Worm (Caenorhabditis elegans) whole organism, late embryonic: ENCODE measurements around the gene abf-5.

Experiments
- C38D4.7 ChIP-seq: fragments of 200-800 bp; sonication (Bioruptor generic); optimal IDR thresholded peaks from 2 replicates; lab custom pipeline; 2018; ENCODE audit warnings: mild to moderate bottlenecking, missing genetic modification characterization, moderate library complexity, missing compliant biosample characterization
- ama-1 ChIP-seq: fragments of 150-350 bp; optimal IDR thresholded peaks from 2 replicates; lab custom pipeline; 2014
- ceh-14 ChIP-seq: sonication (generic microtip); optimal IDR thresholded peaks from 2 replicates; lab custom pipeline; 2016; ENCODE audit warnings: missing genotype, missing genetic modification characterization, missing compliant biosample characterization
- ceh-18 ChIP-seq: sonication (generic microtip); optimal IDR thresholded peaks from 2 replicates; lab custom pipeline; 2016; ENCODE audit warnings: missing genetic modification characterization, missing compliant biosample characterization
- ceh-19 ChIP-seq: fragments of 200-800 bp; sonication (Bioruptor generic); optimal IDR thresholded peaks from 2 replicates; lab custom pipeline; 2018; ENCODE audit warnings: mild to moderate bottlenecking, missing genetic modification characterization, missing compliant biosample characterization
- ceh-24 ChIP-seq: sonication (generic microtip); optimal IDR thresholded peaks from 2 replicates; lab custom pipeline; 2016; ENCODE audit warnings: mild to moderate bottlenecking, missing genetic modification characterization, missing compliant biosample characterization
- ceh-31 ChIP-seq: sonication (generic microtip); optimal IDR thresholded peaks from 2 replicates; lab custom pipeline; 2016; ENCODE audit warnings: missing genetic modification characterization, missing compliant biosample characterization
- ceh-34 ChIP-seq: sonication (generic microtip); optimal IDR thresholded peaks from 2 replicates; lab custom pipeline; 2016; ENCODE audit warnings: mild to moderate bottlenecking, missing genetic modification characterization, missing compliant biosample characterization
- ceh-45 ChIP-seq: fragments of 200-800 bp; sonication (Bioruptor generic); IDR thresholded peaks from 2 replicates; pipeline ENCODE4 v1.3.6; 2022; ENCODE audit warnings: missing genetic modification reagents, missing genetic modification characterization, missing compliant biosample characterization
- ceh-48 ChIP-seq: sonication (generic microtip); optimal IDR thresholded peaks from 2 replicates; lab custom pipeline; 2016; ENCODE audit warnings: missing genetic modification characterization, inconsistent platforms, missing compliant biosample characterization
- ceh-6 ChIP-seq: fragments of 200-800 bp; sonication (Bioruptor generic); optimal IDR thresholded peaks from 2 replicates; lab custom pipeline; 2018; ENCODE audit warnings: mild to moderate bottlenecking, missing genetic modification characterization, missing compliant biosample characterization
- ceh-9 ChIP-seq: sonication (generic microtip); optimal IDR thresholded peaks from 2 replicates; lab custom pipeline; 2016; ENCODE audit warnings: mild to moderate bottlenecking, missing genetic modification characterization, inconsistent platforms, missing compliant biosample characterization
- che-1 ChIP-seq: sonication (generic microtip); optimal IDR thresholded peaks from 2 replicates; lab custom pipeline; 2016; ENCODE audit warnings: mild to moderate bottlenecking, missing genetic modification characterization, missing compliant biosample characterization
- dve-1 ChIP-seq: sonication (generic microtip); optimal IDR thresholded peaks from 2 replicates; lab custom pipeline; 2017; ENCODE audit warnings: antibody characterized with exemption, mild to moderate bottlenecking, missing genetic modification characterization, missing compliant biosample characterization
- elt-2 ChIP-seq: sonication (generic microtip); optimal IDR thresholded peaks from 2 replicates; lab custom pipeline; 2016; ENCODE audit warnings: missing genetic modification reagents, missing genetic modification characterization, missing compliant biosample characterization
- eyg-1 ChIP-seq: sonication (generic microtip); optimal IDR thresholded peaks from 2 replicates; lab custom pipeline; 2016; ENCODE audit warnings: missing genotype, missing genetic modification characterization, missing compliant biosample characterization
- fax-1 ChIP-seq: sonication (generic microtip); optimal IDR thresholded peaks from 2 replicates; lab custom pipeline; 2016; ENCODE audit warnings: missing genotype, missing genetic modification characterization, missing compliant biosample characterization
- fkh-10 ChIP-seq: fragments of 150-350 bp; optimal IDR thresholded peaks from 2 replicates; lab custom pipeline; 2014; ENCODE audit warnings: missing biosample characterization, missing genetic modification reagents, missing genetic modification characterization
- fkh-6 ChIP-seq: sonication (generic microtip); optimal IDR thresholded peaks from 2 replicates; lab custom pipeline; 2016; ENCODE audit warnings: missing genetic modification characterization, missing compliant biosample characterization
- gmeb-2 ChIP-seq: sonication (generic microtip); optimal IDR thresholded peaks from 2 replicates; lab custom pipeline; 2016; ENCODE audit warnings: missing genetic modification characterization, inconsistent platforms, missing compliant biosample characterization
- hlh-6 ChIP-seq: sonication (generic microtip); optimal IDR thresholded peaks from 2 replicates; lab custom pipeline; 2016; ENCODE audit warnings: missing genotype, missing genetic modification characterization, missing compliant biosample characterization
- lim-6 ChIP-seq: sonication (generic microtip); optimal IDR thresholded peaks from 2 replicates; lab custom pipeline; 2016; ENCODE audit warnings: missing genetic modification characterization, missing compliant biosample characterization
- lin-11 ChIP-seq: fragments of 200-800 bp; sonication (Bioruptor generic); optimal IDR thresholded peaks from 2 replicates; lab custom pipeline; 2018; ENCODE audit warnings: mild to moderate bottlenecking, missing genetic modification characterization, missing compliant biosample characterization
- mec-3 ChIP-seq: sonication (generic microtip); optimal IDR thresholded peaks from 2 replicates; lab custom pipeline; 2016; ENCODE audit warnings: borderline replicate concordance, missing genetic modification characterization, missing compliant biosample characterization
- npax-4 ChIP-seq: sonication (generic microtip); optimal IDR thresholded peaks from 2 replicates; lab custom pipeline; 2016; ENCODE audit warnings: missing genetic modification characterization, missing compliant biosample characterization
- pax-1 ChIP-seq: fragments of 150-350 bp; optimal IDR thresholded peaks from 2 replicates; lab custom pipeline; 2014; ENCODE audit warnings: missing biosample characterization, missing genetic modification characterization
- pha-4 ChIP-seq: fragments of 150-350 bp; optimal IDR thresholded peaks from 2 replicates; lab custom pipeline; 2018; ENCODE audit warnings: missing biosample characterization, missing genetic modification reagents, missing genetic modification characterization
- pqm-1 ChIP-seq: sonication (generic microtip); optimal IDR thresholded peaks from 2 replicates; lab custom pipeline; 2016; ENCODE audit warnings: missing genetic modification characterization, missing compliant biosample characterization
- rnt-1 ChIP-seq: sonication (generic microtip); optimal IDR thresholded peaks from 2 replicates; lab custom pipeline; 2016; ENCODE audit warnings: missing genetic modification characterization, missing compliant biosample characterization
- sdc-2 ChIP-seq: sonication (generic microtip); optimal IDR thresholded peaks from 2 replicates; lab custom pipeline; 2016; ENCODE audit warnings: missing genotype, missing genetic modification characterization, missing compliant biosample characterization
- tbx-2 ChIP-seq: sonication (generic microtip); optimal IDR thresholded peaks from 2 replicates; lab custom pipeline; 2016; ENCODE audit warnings: missing genetic modification characterization, missing compliant biosample characterization
- unc-42 ChIP-seq: sonication (generic microtip); optimal IDR thresholded peaks from 2 replicates; lab custom pipeline; 2016; ENCODE audit warnings: missing genotype, missing genetic modification characterization, missing compliant biosample characterization

The abf-5 gene

ce11 chrX:12799831-12800230 lies 7.2 kb downstream of the abf-5 start:
- TF ChIP-seq lin-11 (tag; lab: Kevin White, UChicago): no peak

- TF ChIP-seq sdc-2 (tag; lab: Kevin White, UChicago) (no peak), pha-4 (tag; lab: Kevin White, UChicago) (no peak), ceh-34 (tag; lab: Kevin White, UChicago) (no peak), rnt-1 (no peak), eyg-1 (tag; lab: Kevin White, UChicago) (no peak)
Observed at ce11 chrX:12806926-12807325, 14.3 kb downstream of the abf-5 start.

- TF ChIP-seq ceh-48 (no peak), ceh-18 (no peak), lin-11 (tag; lab: Kevin White, UChicago) (no peak), C38D4.7 (GFP tag; lab: Kevin White, UChicago) (no peak), gmeb-2 (tag; lab: Kevin White, UChicago) (no peak)
Observed at ce11 chrX:12808085-12808922, 15.7 kb downstream of the abf-5 start, which contains the start of gene nhr-27. Gene nhr-27, minus strand, starts transcription at chrX:12808318.

DNA sequence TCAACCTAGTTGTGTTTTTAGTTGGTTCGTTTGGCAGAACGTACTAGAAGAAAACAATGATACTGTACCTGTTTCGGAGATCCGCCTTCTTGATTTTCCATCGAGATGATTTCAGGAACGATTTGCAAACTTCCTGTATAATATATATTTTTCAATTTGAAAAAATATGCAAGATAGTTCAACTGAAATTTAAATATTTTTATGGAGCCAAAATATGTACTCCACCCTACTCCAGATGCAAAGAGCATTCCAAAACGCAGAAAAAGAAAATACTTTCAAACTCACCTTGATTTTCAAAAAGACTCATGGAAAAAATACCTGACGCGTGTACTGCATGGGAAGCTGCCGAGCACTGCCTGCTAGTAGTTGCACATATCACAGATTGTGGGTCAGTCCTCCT lies 20.9 kb downstream of the abf-5 start, which contains the start of gene gei-3:
gei-3 (minus strand) TSS at position 101 of the 400 bp plus-strand sequence.
- TF ChIP-seq elt-2: no peak
- TF ChIP-seq mec-3: no peak
- TF ChIP-seq unc-42 (tag; lab: Kevin White, UChicago): no peak
- no peak for TF ChIP-seq fkh-10 (GFP tag; lab: Kevin White, UChicago)
- no peak for TF ChIP-seq ceh-14 (tag; lab: Kevin White, UChicago)

DNA sequence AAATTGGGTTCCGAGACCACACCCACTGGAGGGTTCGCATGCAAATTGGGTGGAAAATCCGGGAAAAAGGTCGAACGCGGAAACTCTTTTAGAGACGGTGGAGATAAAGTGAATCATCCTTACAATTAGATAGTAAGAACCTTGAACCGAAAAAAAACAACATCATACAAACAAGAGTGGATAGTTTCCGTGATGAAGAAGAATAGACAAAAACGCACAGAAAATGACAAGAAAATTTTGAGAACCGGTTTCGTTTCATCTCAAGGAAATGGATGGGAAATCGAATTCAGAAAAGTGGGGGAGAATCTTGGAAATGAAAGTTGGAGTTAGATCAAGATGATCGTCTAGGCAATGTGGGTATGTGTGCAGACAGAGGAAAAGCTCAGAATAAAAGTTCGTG lies 22.7 kb downstream of the abf-5 start:
- no peak for TF ChIP-seq ceh-31 (tag; lab: Kevin White, UChicago)
- no peak for TF ChIP-seq gmeb-2 (tag; lab: Kevin White, UChicago)
- TF ChIP-seq lin-11 (tag; lab: Kevin White, UChicago): no peak
- no peak for TF ChIP-seq ceh-14 (tag; lab: Kevin White, UChicago)
- no peak for TF ChIP-seq lim-6 (tag; lab: Kevin White, UChicago)
- TF ChIP-seq pqm-1: no peak
- no peak for TF ChIP-seq ceh-24
- TF ChIP-seq ceh-6 (GFP tag; lab: Kevin White, UChicago): no peak
- TF ChIP-seq pax-1 (tag; lab: Kevin White, UChicago): no peak
- TF ChIP-seq che-1: no peak
- TF ChIP-seq npax-4 (tag; lab: Kevin White, UChicago): no peak
- no peak for TF ChIP-seq ceh-19 (GFP tag; lab: Kevin White, UChicago)
- no peak for TF ChIP-seq ama-1 (lab: Kevin White, UChicago)

- TF ChIP-seq ceh-9 (tag; lab: Kevin White, UChicago) (no peak), npax-4 (tag; lab: Kevin White, UChicago) (no peak), unc-42 (tag; lab: Kevin White, UChicago) (no peak), dve-1 (tag; lab: Kevin White, UChicago) (no peak), hlh-6 (tag; lab: Kevin White, UChicago) (no peak), eyg-1 (tag; lab: Kevin White, UChicago) (no peak), fax-1 (tag; lab: Kevin White, UChicago) (no peak)
- TF ChIP-seq, all 69 proteins: peak for 0
Observed at ce11 chrX:12818768-12819167, 26.1 kb downstream of the abf-5 start.

DNA sequence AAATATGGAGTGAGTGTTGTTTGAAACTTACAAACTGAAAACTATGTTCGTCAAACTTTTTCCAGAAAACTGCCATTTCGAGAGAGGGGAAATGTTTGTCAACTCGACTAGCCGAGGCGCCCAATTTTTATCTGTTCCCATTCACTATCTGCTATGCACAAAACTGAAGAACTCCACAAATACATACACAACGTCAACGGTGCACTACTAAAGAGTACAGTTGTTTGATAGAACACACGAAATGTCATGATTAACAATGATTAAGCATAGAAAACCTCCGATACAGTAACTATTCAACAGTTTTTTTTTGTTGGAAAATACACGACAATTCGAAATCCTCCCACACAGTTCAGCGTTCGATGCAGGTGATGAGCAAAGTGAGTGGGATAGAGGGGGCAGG lies 26.9 kb downstream of the abf-5 start:
- TF ChIP-seq tbx-2 (no peak), ceh-45 (GFP tag; lab: Robert Waterston, UW) (no peak), ceh-19 (GFP tag; lab: Kevin White, UChicago) (no peak), fkh-6 (tag; lab: Kevin White, UChicago) (no peak), lin-11 (tag; lab: Kevin White, UChicago) (no peak), sdc-2 (tag; lab: Kevin White, UChicago) (no peak), unc-42 (tag; lab: Kevin White, UChicago) (no peak), ceh-31 (tag; lab: Kevin White, UChicago) (no peak)
